Worm (Caenorhabditis elegans) whole organism, mixed stage, embryonic: ENCODE results near the gene ccch-2.
"Not testable (repeated sequence)": the region's sequence is repeated elsewhere in the genome, so short reads cannot be mapped to it uniquely, and the experiment has no call there.

Experiments used
- M03D4.4 ChIP-seq: sonication (generic microtip); optimal IDR thresholded peaks from 2 replicates; lab custom pipeline; 2017; ENCODE audit warnings: mild to moderate bottlenecking, missing genetic modification characterization, missing compliant biosample characterization
- bed-3 ChIP-seq: fragments of 200-800 bp; sonication (Bioruptor generic); optimal IDR thresholded peaks from 3 replicates; lab custom pipeline; 2018; ENCODE audit warnings: mild to moderate bottlenecking, missing genetic modification characterization, moderate library complexity, missing compliant biosample characterization
- blmp-1 ChIP-seq: fragments of 150-350 bp; optimal IDR thresholded peaks from 2 replicates; lab custom pipeline; 2014; ENCODE audit warnings: missing biosample characterization, missing genetic modification characterization
- ceh-39 ChIP-seq: fragments of 150-350 bp; optimal IDR thresholded peaks from 2 replicates; lab custom pipeline; 2014; ENCODE audit warnings: missing biosample characterization, missing genetic modification characterization
- ceh-43 ChIP-seq: fragments of 200-800 bp; sonication (Bioruptor generic); optimal IDR thresholded peaks from 2 replicates; lab custom pipeline; 2018; ENCODE audit warnings: mild to moderate bottlenecking, missing genetic modification characterization, moderate library complexity, missing compliant biosample characterization
- ceh-83 ChIP-seq: fragments of 200-800 bp; sonication (Bioruptor generic); optimal IDR thresholded peaks from 2 replicates; lab custom pipeline; 2018; ENCODE audit warnings: mild to moderate bottlenecking, missing genetic modification characterization, missing compliant biosample characterization
- cnd-1 ChIP-seq: fragments of 200-800 bp; sonication (Bioruptor generic); optimal IDR thresholded peaks from 2 replicates; lab custom pipeline; 2018; ENCODE audit warnings: mild to moderate bottlenecking, missing genetic modification characterization, missing compliant biosample characterization
- drap-1 ChIP-seq: fragments of 200-800 bp; sonication (Bioruptor generic); optimal IDR thresholded peaks from 3 replicates; lab custom pipeline; 2018; ENCODE audit warnings: mild to moderate bottlenecking, missing genetic modification characterization, missing compliant biosample characterization
- elt-1 ChIP-seq: sonication (generic microtip); optimal IDR thresholded peaks from 2 replicates; lab custom pipeline; 2017; ENCODE audit warnings: missing genetic modification characterization, mild to moderate bottlenecking, missing compliant biosample characterization, antibody characterized with exemption, moderate library complexity, borderline replicate concordance; ENCODE audit not compliant: insufficient read depth
- ham-2 ChIP-seq: fragments of 200-800 bp; sonication (Bioruptor generic); optimal IDR thresholded peaks from 2 replicates; lab custom pipeline; 2018; ENCODE audit warnings: mild to moderate bottlenecking, missing genetic modification characterization, missing compliant biosample characterization
- hlh-1 ChIP-seq: fragments of 150-350 bp; optimal IDR thresholded peaks from 2 replicates; lab custom pipeline; 2014; ENCODE audit warnings: missing biosample characterization, missing genetic modification reagents, missing genetic modification characterization
- lin-13 ChIP-seq: fragments of 150-350 bp; optimal IDR thresholded peaks from 2 replicates; lab custom pipeline; 2014; ENCODE audit warnings: missing biosample characterization, missing genetic modification characterization
- lin-32 ChIP-seq: fragments of 200-800 bp; sonication (Bioruptor generic); optimal IDR thresholded peaks from 2 replicates; lab custom pipeline; 2018; ENCODE audit warnings: mild to moderate bottlenecking, missing genetic modification characterization, missing compliant biosample characterization
- lsy-2 ChIP-seq: fragments of 150-350 bp; optimal IDR thresholded peaks from 2 replicates; lab custom pipeline; 2014; ENCODE audit warnings: missing biosample characterization, missing genetic modification characterization
- mab-5 ChIP-seq: fragments of 150-350 bp; optimal IDR thresholded peaks from 2 replicates; lab custom pipeline; 2014; ENCODE audit warnings: missing biosample characterization, missing genetic modification characterization
- mep-1 ChIP-seq: fragments of 150-350 bp; optimal IDR thresholded peaks from 2 replicates; lab custom pipeline; 2017; ENCODE audit warnings: missing biosample characterization, missing genetic modification reagents, missing genetic modification characterization, inconsistent platforms
- mls-2 ChIP-seq: sonication (generic microtip); optimal IDR thresholded peaks from 2 replicates; lab custom pipeline; 2016; ENCODE audit warnings: mild to moderate bottlenecking, missing genetic modification characterization, moderate library complexity, missing compliant biosample characterization
- nhr-12 ChIP-seq: fragments of 150-350 bp; optimal IDR thresholded peaks from 2 replicates; lab custom pipeline; 2014; ENCODE audit warnings: missing biosample characterization, missing genetic modification characterization
- nhr-2 ChIP-seq: fragments of 150-350 bp; optimal IDR thresholded peaks from 2 replicates; lab custom pipeline; 2014; ENCODE audit warnings: missing biosample characterization, missing genetic modification characterization
- nhr-237 ChIP-seq: fragments of 150-350 bp; optimal IDR thresholded peaks from 2 replicates; lab custom pipeline; 2014; ENCODE audit warnings: missing biosample characterization, missing genetic modification characterization
- nhr-28 ChIP-seq: fragments of 150-350 bp; optimal IDR thresholded peaks from 2 replicates; lab custom pipeline; 2014; ENCODE audit warnings: missing biosample characterization, missing genetic modification characterization
- nhr-76 ChIP-seq: sonication (generic microtip); optimal IDR thresholded peaks from 2 replicates; lab custom pipeline; 2017; ENCODE audit warnings: missing biosample characterization, missing genetic modification characterization
- pha-4 ChIP-seq: fragments of 150-350 bp; optimal IDR thresholded peaks from 2 replicates; lab custom pipeline; 2018; ENCODE audit warnings: missing biosample characterization, missing genetic modification reagents, missing genetic modification characterization
- sem-2 ChIP-seq: fragments of 200-800 bp; sonication (Bioruptor generic); optimal IDR thresholded peaks from 2 replicates; lab custom pipeline; 2018; ENCODE audit warnings: mild to moderate bottlenecking, missing genetic modification characterization, missing compliant biosample characterization
- snpc-4 ChIP-seq: fragments of 150-350 bp; optimal IDR thresholded peaks from 2 replicates; lab custom pipeline; 2014; ENCODE audit warnings: missing biosample characterization, missing genetic modification characterization
- sptf-1 ChIP-seq: sonication (generic microtip); optimal IDR thresholded peaks from 2 replicates; lab custom pipeline; 2017; ENCODE audit warnings: mild to moderate bottlenecking, missing genetic modification characterization, moderate library complexity, missing compliant biosample characterization
- tbx-8 ChIP-seq: fragments of 200-800 bp; sonication (Bioruptor generic); optimal IDR thresholded peaks from 2 replicates; lab custom pipeline; 2018; ENCODE audit warnings: mild to moderate bottlenecking, missing genetic modification characterization, moderate library complexity, missing compliant biosample characterization
- unc-120 ChIP-seq: sonication (generic microtip); optimal IDR thresholded peaks from 2 replicates; lab custom pipeline; 2017; ENCODE audit warnings: missing genetic modification characterization, missing compliant biosample characterization; ENCODE audit not compliant: poor library complexity, severe bottlenecking
- unc-39 ChIP-seq: fragments of 150-350 bp; optimal IDR thresholded peaks from 2 replicates; lab custom pipeline; 2014; ENCODE audit warnings: missing biosample characterization, missing genetic modification characterization
- unc-62 ChIP-seq: fragments of 150-350 bp; optimal IDR thresholded peaks from 2 replicates; lab custom pipeline; 2014; ENCODE audit warnings: missing biosample characterization, missing genetic modification reagents, missing genetic modification characterization
- zip-8 ChIP-seq: fragments of 150-350 bp; optimal IDR thresholded peaks from 2 replicates; lab custom pipeline; 2014; ENCODE audit warnings: missing biosample characterization, missing genetic modification characterization
- ztf-11 ChIP-seq: fragments of 150-350 bp; optimal IDR thresholded peaks from 2 replicates; lab custom pipeline; 2014; ENCODE audit warnings: missing biosample characterization, missing genetic modification characterization

Gene ccch-2

ce11 chrIV:16298851-16299250 is 20.8 kb downstream of the ccch-2 start, which contains the start of gene srz-72:
srz-72 (plus strand) TSS chrIV:16299151.
- TF ChIP-seq mep-1 (tag; lab: Kevin White, UChicago) (no peak), zip-8 (tag; lab: Kevin White, UChicago) (no peak), elt-1 (no peak), snpc-4 (tag; lab: Kevin White, UChicago) (no peak), lin-13 (no peak), nhr-28 (tag; lab: Kevin White, UChicago) (no peak), mls-2 (no peak), ceh-83 (GFP tag; lab: Kevin White, UChicago) (no peak), unc-120 (tag; lab: Kevin White, UChicago) (no peak), ceh-39 (tag; lab: Kevin White, UChicago) (no peak), drap-1 (GFP tag; lab: Kevin White, UChicago) (no peak), sptf-1 (tag; lab: Kevin White, UChicago) (no peak), tbx-8 (GFP tag; lab: Kevin White, UChicago) (no peak), nhr-12 (no peak), sem-2 (GFP tag; lab: Kevin White, UChicago) (no peak), bed-3 (GFP tag; lab: Kevin White, UChicago) (no peak), hlh-1 (tag; lab: Kevin White, UChicago) (no peak), blmp-1 (tag; lab: Kevin White, UChicago) (no peak), M03D4.4 (tag; lab: Kevin White, UChicago) (no peak), mab-5 (tag; lab: Kevin White, UChicago) (no peak)

ce11 chrIV:16306918-16307317 is 28.9 kb downstream of the ccch-2 start:
- no peak for TF ChIP-seq ceh-83 (GFP tag; lab: Kevin White, UChicago)
- no peak for TF ChIP-seq unc-39 (tag; lab: Kevin White, UChicago)
- no peak for TF ChIP-seq mab-5 (tag; lab: Kevin White, UChicago)
- no peak for TF ChIP-seq ceh-43 (GFP tag; lab: Kevin White, UChicago)
- no peak for TF ChIP-seq lsy-2
- no peak for TF ChIP-seq tbx-8 (GFP tag; lab: Kevin White, UChicago)
- TF ChIP-seq ham-2 (GFP tag; lab: Kevin White, UChicago), result no peak

DNA sequence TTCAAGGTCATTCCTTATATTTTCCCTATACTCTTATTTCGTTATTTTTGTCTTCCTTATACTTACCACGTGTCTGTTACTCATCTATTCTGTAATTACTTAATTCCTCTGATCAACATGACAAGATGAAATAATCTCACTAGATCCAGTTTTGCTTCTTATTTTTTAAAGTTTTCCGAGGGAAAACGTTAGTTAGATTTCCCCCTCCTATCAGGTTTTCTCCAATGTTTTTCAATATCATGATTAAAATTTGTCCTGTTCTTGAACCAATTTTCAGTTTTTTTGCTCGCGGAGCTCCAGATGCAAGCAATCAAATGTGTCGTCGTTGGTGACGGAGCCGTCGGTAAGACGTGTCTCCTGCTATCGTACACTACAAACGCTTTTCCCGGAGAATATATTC is 29.9 kb downstream of the ccch-2 start, which contains the start of gene rac-2:
rac-2 (plus strand) TSS at position 301 of the 400 bp plus-strand sequence.
- not testable (repeated sequence) for TF ChIP-seq lsy-2; lin-13; ham-2 (GFP tag; lab: Kevin White, UChicago)

DNA sequence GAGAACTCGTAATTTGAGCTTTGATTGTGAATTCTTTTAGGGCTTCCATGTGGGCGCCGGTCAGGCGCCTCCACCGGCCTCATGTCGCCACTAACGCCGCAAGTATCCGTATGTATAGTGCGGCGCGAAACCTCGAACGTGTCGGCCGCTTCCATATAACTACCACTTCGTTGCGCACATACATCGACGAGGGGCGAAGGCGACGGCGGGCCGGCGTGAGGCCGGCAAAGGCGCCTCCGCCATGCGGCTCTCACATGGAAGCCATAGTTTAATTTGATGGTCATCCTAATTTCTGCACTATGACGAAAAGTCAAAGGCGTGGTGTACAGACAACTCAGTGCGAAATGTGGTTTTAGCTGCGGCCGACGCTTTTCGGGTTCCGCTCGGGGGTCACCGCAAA is 32.1 kb downstream of the ccch-2 start:
- TF ChIP-seq zip-8 (tag; lab: Kevin White, UChicago), result no peak
- TF ChIP-seq, all 35 proteins: peak for 0

DNA sequence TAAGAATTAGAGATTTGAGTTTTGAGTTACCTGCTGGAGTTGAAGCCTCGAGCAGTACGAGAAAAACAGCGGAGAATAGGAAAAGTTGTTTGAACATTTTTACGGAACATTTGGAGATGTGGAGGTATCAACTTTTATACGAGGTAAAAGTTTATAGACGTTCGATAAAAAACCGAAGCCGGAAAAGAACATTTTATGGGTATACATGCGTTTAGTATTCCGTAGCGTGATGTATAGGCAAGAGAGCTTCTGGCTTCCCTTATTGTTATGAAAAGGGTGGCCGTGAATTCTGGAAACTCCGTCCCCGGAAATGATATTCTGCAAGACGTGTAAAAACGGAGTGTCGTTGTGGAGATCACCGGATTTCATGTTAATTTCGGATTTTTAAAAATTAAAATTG is 42.4 kb downstream of the ccch-2 start, which contains the start of gene K03D3.5:
K03D3.5 (minus strand) TSS at position 101 of the 400 bp plus-strand sequence.
- TF ChIP-seq ceh-39 (tag; lab: Kevin White, UChicago) (no peak), nhr-237 (no peak), nhr-12 (no peak), cnd-1 (tag; lab: Kevin White, UChicago) (no peak), tbx-8 (GFP tag; lab: Kevin White, UChicago) (no peak)

ce11 chrIV:16320866-16321265 is 42.9 kb downstream of the ccch-2 start, which contains the start of gene srz-61:
srz-61 (plus strand) TSS chrIV:16321166.
- no peak for TF ChIP-seq blmp-1 (tag; lab: Kevin White, UChicago)
- TF ChIP-seq sem-2 (GFP tag; lab: Kevin White, UChicago), result no peak
- no peak for TF ChIP-seq sptf-1 (tag; lab: Kevin White, UChicago)
- TF ChIP-seq nhr-2 (tag; lab: Kevin White, UChicago), result no peak
- no peak for TF ChIP-seq unc-62 (GFP tag; lab: Kevin White, UChicago)
- TF ChIP-seq lin-32 (GFP tag; lab: Kevin White, UChicago), result no peak
- TF ChIP-seq pha-4 (tag; lab: Kevin White, UChicago), result no peak
- no peak for TF ChIP-seq elt-1
- TF ChIP-seq ceh-83 (GFP tag; lab: Kevin White, UChicago), result no peak
- no peak for TF ChIP-seq nhr-76 (tag; lab: Kevin White, UChicago)
- TF ChIP-seq mep-1 (tag; lab: Kevin White, UChicago), result no peak
- TF ChIP-seq ceh-39 (tag; lab: Kevin White, UChicago), result no peak
- no peak for TF ChIP-seq ham-2 (GFP tag; lab: Kevin White, UChicago)
- TF ChIP-seq nhr-12, result no peak
- no peak for TF ChIP-seq lsy-2
- no peak for TF ChIP-seq ztf-11 (tag; lab: Kevin White, UChicago)
- TF ChIP-seq unc-120 (tag; lab: Kevin White, UChicago), result no peak
